Fruit fly (Drosophila melanogaster): ENCODE data around the gene Der-2.

- TF ChIP-seq Dll (optimal IDR thresholded peaks at IDR 0.05) (no peak), usp (GFP tag; optimal IDR thresholded peaks at IDR 0.05) (no peak)
Measured at dm6 chr3R:16447448-16448045, 36.5 kb downstream of the Der-2 start.

Measured in whole organism.